Fruit fly (Drosophila melanogaster): ENCODE data around the gene Qtzl.

dm6 chr2L:11958729-11959128 is 36.8 kb upstream of the Qtzl start:
- no peak for TF ChIP-seq Met (GFP tag; optimal IDR thresholded peaks at IDR 0.05)
- TF ChIP-seq OdsH (GFP tag; optimal IDR thresholded peaks at IDR 0.05) = no peak
- TF ChIP-seq Lpt (GFP tag; optimal IDR thresholded peaks at IDR 0.05) = no peak
- TF ChIP-seq Sox14 (GFP tag; optimal IDR thresholded peaks at IDR 0.05) = no peak
- TF ChIP-seq net (GFP tag; optimal IDR thresholded peaks at IDR 0.05) = no peak
- peak; percentile 69 for TF ChIP-seq Eip78C (GFP tag)
